Fruit fly (Drosophila melanogaster) whole organism, embryonic: Measurements from ENCODE around the gene Piezo.

Source experiments
- Aef1 ChIP-seq: fragments of 200-800 bp; sonication (Bioruptor generic); IDR thresholded peaks from 3 replicates; pipeline ENCODE4 v1.3.6; 2022; ENCODE audit warnings: missing biosample characterization, missing genetic modification characterization
- B-H1 ChIP-seq: fragments of 200-800 bp; sonication (Bioruptor generic); IDR thresholded peaks from 3 replicates; pipeline ENCODE4 v1.3.6; 2022; ENCODE audit warnings: missing biosample characterization, missing genetic modification characterization
- CG11398 ChIP-seq: fragments of 200-800 bp; sonication (Bioruptor generic); optimal IDR thresholded peaks from 2 replicates; lab custom pipeline; 2016; ENCODE audit warnings: missing biosample characterization, missing genetic modification characterization
- CG11456 ChIP-seq: fragments of 200-800 bp; sonication (Bioruptor generic); IDR thresholded peaks from 3 replicates; pipeline ENCODE4 v1.3.6; 2022; ENCODE audit warnings: missing biosample characterization, missing genetic modification characterization
- CG12659 ChIP-seq: fragments of 200-800 bp; sonication (Bioruptor generic); optimal IDR thresholded peaks from 3 replicates; lab custom pipeline; 2017; ENCODE audit warnings: mild to moderate bottlenecking, missing biosample characterization, missing genetic modification reagents, missing genetic modification characterization
- CG14667 ChIP-seq: fragments of 200-800 bp; sonication (Bioruptor generic); IDR thresholded peaks from 2 replicates; pipeline ENCODE4 v1.3.6; 2022; ENCODE audit warnings: missing biosample characterization, missing genetic modification characterization
- CG14965 ChIP-seq: fragments of 200-800 bp; sonication (Bioruptor generic); optimal IDR thresholded peaks from 2 replicates; lab custom pipeline; 2016; ENCODE audit warnings: missing biosample characterization, missing genetic modification characterization, borderline replicate concordance
- CG15011 ChIP-seq: fragments of 200-800 bp; sonication (Bioruptor generic); optimal IDR thresholded peaks from 3 replicates; lab custom pipeline; 2018; ENCODE audit warnings: missing biosample characterization, mild to moderate bottlenecking, missing genetic modification characterization
- CG1602 ChIP-seq: fragments of 200-800 bp; sonication (Bioruptor generic); optimal IDR thresholded peaks from 3 replicates; lab custom pipeline; 2016; ENCODE audit warnings: missing biosample characterization, missing genetic modification characterization
- CG17359 ChIP-seq: fragments of 200-800 bp; sonication (Bioruptor generic); optimal IDR thresholded peaks from 3 replicates; lab custom pipeline; 2018; ENCODE audit warnings: missing biosample characterization, mild to moderate bottlenecking, missing genetic modification characterization, moderate library complexity
- CG17361 ChIP-seq: fragments of 200-800 bp; sonication (Bioruptor generic); IDR thresholded peaks from 3 replicates; pipeline ENCODE4 v1.3.6; 2022; ENCODE audit warnings: missing biosample characterization, missing genetic modification characterization
- CG18599 ChIP-seq: fragments of 200-800 bp; sonication (Bioruptor generic); optimal IDR thresholded peaks from 3 replicates; lab custom pipeline; 2017; ENCODE audit warnings: missing biosample characterization, missing genetic modification characterization, mild to moderate bottlenecking, moderate library complexity, missing genetic modification reagents
- CG2116 ChIP-seq: fragments of 200-800 bp; sonication (Bioruptor generic); optimal IDR thresholded peaks from 3 replicates; lab custom pipeline; 2018; ENCODE audit warnings: missing biosample characterization, mild to moderate bottlenecking, missing genetic modification characterization
- CG2678 ChIP-seq: fragments of 200-800 bp; sonication (Bioruptor generic); optimal IDR thresholded peaks from 3 replicates; lab custom pipeline; 2019; ENCODE audit warnings: missing biosample characterization, mild to moderate bottlenecking, missing genetic modification characterization, moderate library complexity
- CG2712 ChIP-seq: fragments of 200-800 bp; optimal IDR thresholded peaks from 3 replicates; lab custom pipeline; 2019; ENCODE audit warnings: missing biosample characterization, mild to moderate bottlenecking, missing genetic modification characterization, moderate library complexity
- CG32772 ChIP-seq: fragments of 200-800 bp; sonication (Bioruptor generic); IDR thresholded peaks from 2 replicates; pipeline ENCODE4 v1.3.6; 2022; ENCODE audit warnings: missing biosample characterization, missing genetic modification characterization
- CG34422 ChIP-seq: fragments of 200-800 bp; sonication (Bioruptor generic); IDR thresholded peaks from 3 replicates; pipeline ENCODE4 v1.3.6; 2022; ENCODE audit warnings: missing biosample characterization, missing genetic modification characterization
- CG3995 ChIP-seq: fragments of 200-800 bp; sonication (Bioruptor generic); optimal IDR thresholded peaks from 3 replicates; lab custom pipeline; 2016; ENCODE audit warnings: missing biosample characterization, missing genetic modification characterization
- CG5953 ChIP-seq: fragments of 200-800 bp; sonication (Bioruptor generic); IDR thresholded peaks from 2 replicates; pipeline ENCODE4 v1.3.6; 2022; ENCODE audit warnings: missing biosample characterization, missing genetic modification characterization
- CG6813 ChIP-seq: fragments of 200-800 bp; sonication (Bioruptor generic); optimal IDR thresholded peaks from 2 replicates; lab custom pipeline; 2017; ENCODE audit warnings: missing biosample characterization, missing genetic modification characterization, mild to moderate bottlenecking, moderate library complexity, missing genetic modification reagents
- CG7372 ChIP-seq: fragments of 200-800 bp; sonication (Bioruptor generic); IDR thresholded peaks from 2 replicates; pipeline ENCODE4 v1.3.6; 2022; ENCODE audit warnings: missing biosample characterization, missing genetic modification characterization
- CG8359 ChIP-seq: fragments of 200-800 bp; sonication (Bioruptor generic); optimal IDR thresholded peaks from 2 replicates; lab custom pipeline; 2017; ENCODE audit warnings: missing biosample characterization, mild to moderate bottlenecking, missing genetic modification characterization, borderline replicate concordance
- D19A ChIP-seq: fragments of 200-800 bp; optimal IDR thresholded peaks from 3 replicates; lab custom pipeline; 2019; ENCODE audit warnings: missing biosample characterization, mild to moderate bottlenecking, missing genetic modification characterization, moderate library complexity
- Dip3 ChIP-seq: fragments of 200-800 bp; sonication (Bioruptor generic); optimal IDR thresholded peaks from 3 replicates; lab custom pipeline; 2016; ENCODE audit warnings: missing biosample characterization, missing genetic modification characterization
- Gug ChIP-seq: fragments of 200-800 bp; sonication (Bioruptor generic); IDR thresholded peaks from 4 replicates; pipeline ENCODE4 v1.3.6; 2022; ENCODE audit warnings: missing biosample characterization, missing genetic modification characterization
- Hr3 ChIP-seq: fragments of 200-800 bp; sonication (Bioruptor generic); optimal IDR thresholded peaks from 3 replicates; lab custom pipeline; 2016; ENCODE audit warnings: missing biosample characterization, missing genetic modification characterization
- Hsf ChIP-seq: fragments of 200-800 bp; sonication (Bioruptor generic); optimal IDR thresholded peaks from 3 replicates; lab custom pipeline; 2016; ENCODE audit warnings: missing biosample characterization, missing genetic modification characterization
- Mrtf ChIP-seq: fragments of 200-800 bp; sonication (Bioruptor generic); IDR thresholded peaks from 3 replicates; pipeline ENCODE4 v1.3.6; 2022; ENCODE audit warnings: missing biosample characterization, missing genetic modification characterization
- Ptx1 ChIP-seq: fragments of 200-800 bp; sonication (Bioruptor generic); IDR thresholded peaks from 2 replicates; pipeline ENCODE4 v1.3.6; 2022; ENCODE audit warnings: missing biosample characterization, missing genetic modification characterization
- Usf ChIP-seq: fragments of 200-800 bp; sonication (Bioruptor generic); optimal IDR thresholded peaks from 2 replicates; lab custom pipeline; 2017; ENCODE audit warnings: missing genotype, missing biosample characterization, missing genetic modification characterization
- Vsx1 ChIP-seq: fragments of 200-800 bp; sonication (Bioruptor generic); optimal IDR thresholded peaks from 2 replicates; lab custom pipeline; 2017; ENCODE audit warnings: missing biosample characterization, mild to moderate bottlenecking, missing genetic modification characterization, missing genetic modification reagents
- abd-A ChIP-seq: fragments of 200-800 bp; sonication (Bioruptor generic); optimal IDR thresholded peaks from 3 replicates; lab custom pipeline; 2019; ENCODE audit warnings: missing biosample characterization, mild to moderate bottlenecking, missing genetic modification characterization, moderate library complexity
- ato ChIP-seq: fragments of 200-800 bp; sonication (Bioruptor generic); IDR thresholded peaks from 2 replicates; pipeline ENCODE4 v1.3.6; 2022; ENCODE audit warnings: missing biosample characterization, missing genetic modification characterization; ENCODE audit not compliant: partially characterized antibody
- bcd ChIP-seq: fragments of 200-800 bp; sonication (Bioruptor generic); optimal IDR thresholded peaks from 2 replicates; lab custom pipeline; 2017; ENCODE audit warnings: missing biosample characterization, mild to moderate bottlenecking, missing genetic modification characterization
- chn ChIP-seq: fragments of 200-800 bp; sonication (Bioruptor generic); optimal IDR thresholded peaks from 2 replicates; lab custom pipeline; 2016; ENCODE audit warnings: missing biosample characterization, missing genetic modification characterization
- dan ChIP-seq: fragments of 200-800 bp; sonication (Bioruptor generic); IDR thresholded peaks from 2 replicates; pipeline ENCODE4 v1.3.6; 2022; ENCODE audit warnings: missing biosample characterization, missing genetic modification characterization
- dati ChIP-seq: fragments of 200-800 bp; sonication (Bioruptor generic); IDR thresholded peaks from 2 replicates; pipeline ENCODE4 v1.3.6; 2022; ENCODE audit warnings: missing biosample characterization, missing genetic modification characterization
- ewg ChIP-seq: fragments of 200-800 bp; sonication (Bioruptor generic); optimal IDR thresholded peaks from 3 replicates; lab custom pipeline; 2017; ENCODE audit warnings: mild to moderate bottlenecking, missing biosample characterization, missing genetic modification reagents, missing genetic modification characterization
- gt ChIP-seq: fragments of 200-800 bp; sonication (Bioruptor generic); IDR thresholded peaks from 2 replicates; pipeline ENCODE4 v1.3.6; 2022; ENCODE audit warnings: missing biosample characterization, missing genetic modification characterization
- jigr1 ChIP-seq: fragments of 200-800 bp; sonication (Bioruptor generic); IDR thresholded peaks from 3 replicates; pipeline ENCODE4 v1.3.6; 2022; ENCODE audit warnings: missing biosample characterization, missing genetic modification characterization
- jumu ChIP-seq: fragments of 200-800 bp; sonication (Bioruptor generic); optimal IDR thresholded peaks from 3 replicates; lab custom pipeline; 2016; ENCODE audit warnings: missing biosample characterization, missing genetic modification characterization
- kay ChIP-seq: fragments of 200-800 bp; sonication (Bioruptor generic); optimal IDR thresholded peaks from 2 replicates; lab custom pipeline; 2016; ENCODE audit warnings: missing biosample characterization, missing genetic modification characterization
- kni ChIP-seq: fragments of 200-800 bp; sonication (Bioruptor generic); optimal IDR thresholded peaks from 3 replicates; lab custom pipeline; 2017; ENCODE audit warnings: mild to moderate bottlenecking, missing biosample characterization, missing genetic modification reagents, missing genetic modification characterization
- pho ChIP-seq: fragments of 200-800 bp; sonication (Bioruptor generic); optimal IDR thresholded peaks from 2 replicates; lab custom pipeline; 2016; ENCODE audit warnings: missing biosample characterization, missing genetic modification characterization
- pita ChIP-seq: fragments of 200-800 bp; sonication (Bioruptor generic); optimal IDR thresholded peaks from 2 replicates; lab custom pipeline; 2017; ENCODE audit warnings: missing biosample characterization, mild to moderate bottlenecking, missing genetic modification characterization
- ranshi ChIP-seq: fragments of 200-800 bp; sonication (Bioruptor generic); IDR thresholded peaks from 2 replicates; pipeline ENCODE4 v1.3.6; 2022; ENCODE audit warnings: missing biosample characterization, missing genetic modification characterization
- sd ChIP-seq: fragments of 200-800 bp; sonication (Bioruptor generic); optimal IDR thresholded peaks from 3 replicates; lab custom pipeline; 2018; ENCODE audit warnings: missing biosample characterization, mild to moderate bottlenecking, missing genetic modification characterization, moderate library complexity
- sna ChIP-seq: fragments of 200-800 bp; sonication (Bioruptor generic); IDR thresholded peaks from 2 replicates; pipeline ENCODE4 v1.3.6; 2022; ENCODE audit warnings: missing biosample characterization, missing genetic modification characterization; ENCODE audit not compliant: partially characterized antibody
- sqz ChIP-seq: fragments of 200-800 bp; sonication (Bioruptor generic); optimal IDR thresholded peaks from 3 replicates; lab custom pipeline; 2018; ENCODE audit warnings: missing biosample characterization, mild to moderate bottlenecking, missing genetic modification characterization
- vvl ChIP-seq: fragments of 200-800 bp; sonication (Bioruptor generic); IDR thresholded peaks from 2 replicates; pipeline ENCODE4 v1.3.6; 2022; ENCODE audit warnings: missing biosample characterization, missing genetic modification characterization
- wor ChIP-seq: fragments of 200-800 bp; sonication (Bioruptor generic); IDR thresholded peaks from 2 replicates; pipeline ENCODE4 v1.3.6; 2022; ENCODE audit warnings: missing biosample characterization, missing genetic modification characterization

The Piezo gene

dm6 chr2L:8159498-8159897 lies 3.4 kb upstream of the Piezo start, which contains the start of the genes PAPLA1 and Rbsn-5 (continued):
- no peak for TF ChIP-seq ato (GFP tag; lab: Robert Waterston, UW)
- TF ChIP-seq sqz = peak; percentile 80
- peak; percentile 62 for TF ChIP-seq CG8359 (GFP tag; lab: Kevin White, UChicago)
- TF ChIP-seq CG5953 (GFP tag; lab: Robert Waterston, UW) = peak; percentile 85
- peak; percentile 68 for TF ChIP-seq CG2116
- peak; percentile 70 for TF ChIP-seq CG3995 (GFP tag; lab: Kevin White, UChicago)
- peak; percentile 85 for TF ChIP-seq CG14667
- TF ChIP-seq chn = peak; percentile 97
- TF ChIP-seq CG34422 (GFP tag; lab: Robert Waterston, UW) = peak; percentile 92
- peak; percentile 80 for TF ChIP-seq CG6813 (GFP tag; lab: Kevin White, UChicago)
- peak; percentile 87 for TF ChIP-seq Mrtf (GFP tag; lab: Robert Waterston, UW)
- peak; percentile 97 for TF ChIP-seq Dip3 (GFP tag; lab: Kevin White, UChicago)
- peak; percentile 95 for TF ChIP-seq Hr3 (GFP tag; lab: Kevin White, UChicago)
- peak; percentile 96 for TF ChIP-seq Ptx1 (GFP tag; lab: Robert Waterston, UW)
- peak; percentile 95 for TF ChIP-seq CG12659 (GFP tag; lab: Kevin White, UChicago)
- peak; percentile 43; the same call in 1 of the 2 replicates for TF ChIP-seq dan (GFP tag; lab: Robert Waterston, UW)
- peak; percentile 92 for TF ChIP-seq CG17359 (tag; lab: Kevin White, UChicago)
- peak; percentile 90 for TF ChIP-seq B-H1 (GFP tag; lab: Robert Waterston, UW)
- peak; percentile 91 for TF ChIP-seq CG7372 (GFP tag; lab: Robert Waterston, UW)
- peak; percentile 69 for TF ChIP-seq kni
- TF ChIP-seq Hsf (GFP tag; lab: Kevin White, UChicago) = peak; percentile 96
- TF ChIP-seq D19A = peak; percentile 86
- TF ChIP-seq dati (GFP tag; lab: Robert Waterston, UW) = peak; percentile 68; the same call in 1 of the 2 replicates
- peak; percentile 81 for TF ChIP-seq gt (GFP tag; lab: Robert Waterston, UW)
- peak; percentile 96 for TF ChIP-seq bcd (GFP tag; lab: Kevin White, UChicago)
- TF ChIP-seq CG32772 (GFP tag; lab: Robert Waterston, UW) = peak; percentile 94
- peak; percentile 91 for TF ChIP-seq Gug
- TF ChIP-seq vvl (GFP tag; lab: Robert Waterston, UW) = peak; percentile 95
- peak; percentile 81 for TF ChIP-seq CG15011 (GFP tag; lab: Kevin White, UChicago)
- TF ChIP-seq jumu (GFP tag; lab: Kevin White, UChicago) = peak; percentile 96
- peak; percentile 93 for TF ChIP-seq ranshi (GFP tag; lab: Robert Waterston, UW)
- TF ChIP-seq sd (tag; lab: Kevin White, UChicago) = peak; percentile 86
- peak; percentile 93 for TF ChIP-seq Aef1
- TF ChIP-seq CG18599 = peak; percentile 94
- TF ChIP-seq Vsx1 (GFP tag; lab: Kevin White, UChicago) = peak; percentile 81
- TF ChIP-seq jigr1 (GFP tag; lab: Robert Waterston, UW) = peak; percentile 87
- TF ChIP-seq sna (GFP tag; lab: Robert Waterston, UW) = no peak
- peak; percentile 91 for TF ChIP-seq ewg (GFP tag; lab: Kevin White, UChicago)
- TF ChIP-seq CG2712 = peak; percentile 94
- TF ChIP-seq pho = peak; percentile 96
- TF ChIP-seq CG2678 (tag; lab: Kevin White, UChicago) = peak; percentile 95
- TF ChIP-seq CG11456 = peak; percentile 92
- peak; percentile 35 for TF ChIP-seq CG14965
- peak; percentile 97 for TF ChIP-seq abd-A
- peak; percentile 95 for TF ChIP-seq CG17361 (GFP tag; lab: Robert Waterston, UW)
- peak; percentile 72 for TF ChIP-seq wor
- peak; percentile 95 for TF ChIP-seq kay (GFP tag; lab: Kevin White, UChicago)
- TF ChIP-seq CG11398 = peak; percentile 88
- no peak for TF ChIP-seq pita (GFP tag; lab: Kevin White, UChicago)
- peak; percentile 94 for TF ChIP-seq CG1602 (GFP tag; lab: Kevin White, UChicago)
- TF ChIP-seq Usf (GFP tag; lab: Kevin White, UChicago) = peak; percentile 82
